Fruit fly (Drosophila melanogaster): Measurements from ENCODE around the gene CG11693.

The CG11693 gene

DNA sequence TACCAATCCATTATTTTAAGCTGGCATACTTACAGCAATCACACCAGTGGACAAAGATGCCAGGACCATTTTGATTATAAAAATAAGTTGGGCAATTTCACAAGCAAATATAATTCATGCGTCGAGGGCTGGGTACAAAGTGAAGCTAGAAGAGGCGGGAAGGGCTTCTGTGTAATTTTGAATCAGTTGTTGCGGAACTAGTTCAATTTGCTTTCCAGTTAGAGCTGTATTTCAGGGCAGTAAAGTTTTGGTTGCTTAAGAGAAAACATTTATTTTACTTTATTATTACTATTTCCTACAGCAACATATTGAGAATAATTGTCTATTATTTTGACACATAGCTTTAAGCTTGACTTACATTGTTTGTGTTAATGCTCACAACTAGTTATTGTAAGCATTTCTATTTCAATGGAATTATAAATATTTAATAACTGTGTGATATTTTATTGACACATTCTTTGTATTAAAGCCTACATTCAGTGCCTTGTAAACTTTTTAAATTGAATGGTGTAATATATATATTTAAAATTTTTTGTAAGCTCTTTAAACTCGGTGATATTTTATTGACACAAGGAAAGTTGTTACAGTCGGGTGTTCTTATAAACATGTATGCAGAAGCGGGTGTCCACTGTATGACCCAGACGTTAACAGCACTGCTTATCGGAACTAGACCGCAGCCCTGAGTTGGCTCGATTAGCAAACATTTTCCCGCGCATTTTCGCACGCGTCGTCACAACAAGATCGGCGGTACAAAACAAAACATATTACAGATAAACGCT, 46.1 kb downstream of the CG11693 start, which contains the start of the genes RPA1 and Mcm2 (continued):
- TF ChIP-seq Spps (tag; optimal IDR thresholded peaks at IDR 0.05) (peak; percentile 41), dmrt99B (tag; optimal IDR thresholded peaks at IDR 0.05) (no peak), CG18764 (GFP tag; optimal IDR thresholded peaks at IDR 0.05) (peak; percentile 66), CG8924 (tag; optimal IDR thresholded peaks at IDR 0.05) (peak; percentile 81), CG9932 (GFP tag; IDR thresholded peaks at IDR 0.05) (peak; percentile 93), CG7987 (GFP tag; optimal IDR thresholded peaks at IDR 0.05) (no peak), Ssrp (tag; optimal IDR thresholded peaks at IDR 0.05) (peak; percentile 82), CG6765 (GFP tag; optimal IDR thresholded peaks at IDR 0.05) (peak; percentile 56), nau (GFP tag; optimal IDR thresholded peaks at IDR 0.05) (no peak), zen2 (GFP tag; IDR thresholded peaks at IDR 0.05; ENCODE audit: partially characterized antibody) (0 out of 3 replicates have a peak, but pooled peaks have one; percentile 6), CG7271 (tag; optimal IDR thresholded peaks at IDR 0.05) (no peak), Hey (tag; optimal IDR thresholded peaks at IDR 0.05) (no peak), CG6654 (GFP tag; optimal IDR thresholded peaks at IDR 0.05) (peak; percentile 40), CG32772 (GFP tag; IDR thresholded peaks at IDR 0.05) (peak; percentile 70), CG4820 (GFP tag; optimal IDR thresholded peaks at IDR 0.05) (peak; percentile 74), Vsx1 (GFP tag; optimal IDR thresholded peaks at IDR 0.05) (no peak), Nf-YA (GFP tag; IDR thresholded peaks at IDR 0.05) (peak; percentile 16; the same call in 1 of the 2 replicates), CG34422 (GFP tag; IDR thresholded peaks at IDR 0.05) (peak; percentile 88), tgo (GFP tag; IDR thresholded peaks at IDR 0.05) (peak; percentile 83), ase (GFP tag; IDR thresholded peaks at IDR 0.05) (peak; percentile 69; the same call in 1 of the 3 replicates), al (GFP tag; IDR thresholded peaks at IDR 0.05) (peak; percentile 81), CG4360 (GFP tag; IDR thresholded peaks at IDR 0.05) (peak; percentile 14; the same call in 1 of the 2 replicates), CG5245 (GFP tag; optimal IDR thresholded peaks at IDR 0.05) (peak; percentile 68), CG1233 (GFP tag; optimal IDR thresholded peaks at IDR 0.05) (peak; percentile 73), NK7.1 (GFP tag; optimal IDR thresholded peaks at IDR 0.05) (no peak), lbe (GFP tag; optimal IDR thresholded peaks at IDR 0.05) (peak; percentile 49), Neu2 (GFP tag; optimal IDR thresholded peaks at IDR 0.05; ENCODE audit: borderline replicate concordance) (no peak), Ravus (GFP tag; IDR thresholded peaks at IDR 0.05) (no peak), CG14860 (GFP tag; IDR thresholded peaks at IDR 0.05; ENCODE audit: partially characterized antibody) (no peak), CG17186 (GFP tag; optimal IDR thresholded peaks at IDR 0.05) (peak; percentile 10), Hr78 (GFP tag; optimal IDR thresholded peaks at IDR 0.05) (no peak), cad (GFP tag; optimal IDR thresholded peaks at IDR 0.05) (no peak), Trl (optimal IDR thresholded peaks at IDR 0.05) (no peak), Trl (GFP tag; optimal IDR thresholded peaks at IDR 0.05) (peak; percentile 64), exex (tag; optimal IDR thresholded peaks at IDR 0.05) (no peak), CG14667 (GFP tag; IDR thresholded peaks at IDR 0.05) (peak; percentile 81), inv (GFP tag; IDR thresholded peaks at IDR 0.05; ENCODE audit: partially characterized antibody) (no peak), CG3065 (GFP tag; optimal IDR thresholded peaks at IDR 0.05) (no peak), fru (optimal IDR thresholded peaks at IDR 0.05) (no peak), zen (tag; optimal IDR thresholded peaks at IDR 0.05) (peak; percentile 38), CG10654 (GFP tag; optimal IDR thresholded peaks at IDR 0.05) (peak; percentile 70), corto (GFP tag; optimal IDR thresholded peaks at IDR 0.05) (no peak), CG31224 (GFP tag; IDR thresholded peaks at IDR 0.05) (peak; percentile 65), pum (GFP tag; optimal IDR thresholded peaks at IDR 0.05) (peak; percentile 44), Taf1 (GFP tag; IDR thresholded peaks at IDR 0.05) (peak; percentile 58; the same call in 1 of the 2 replicates), CG8290 (GFP tag; optimal IDR thresholded peaks at IDR 0.05) (peak; percentile 24), CG8290 (tag; optimal IDR thresholded peaks at IDR 0.05) (peak in 1 of 2 experiments; percentile 30), zf30C (GFP tag; optimal IDR thresholded peaks at IDR 0.05) (no peak), CG32767 (GFP tag; IDR thresholded peaks at IDR 0.05) (no peak), ap (GFP tag; IDR thresholded peaks at IDR 0.05) (peak; percentile 60)

Data from whole organism, embryonic.